Fruit fly (Drosophila melanogaster) whole organism, pupa: ENCODE results near the gene Nf-YC.

ENCODE experiments used
- CG10348 ChIP-seq: fragments of 200-800 bp; sonication (Bioruptor generic); IDR thresholded peaks from 2 replicates; pipeline ENCODE4 v1.3.6; 2022; ENCODE audit warnings: missing biosample characterization, missing genetic modification characterization
- CG9948 ChIP-seq: fragments of 200-800 bp; sonication (Bioruptor generic); optimal IDR thresholded peaks from 2 replicates; lab custom pipeline; 2018; ENCODE audit warnings: missing biosample characterization, mild to moderate bottlenecking, missing genetic modification characterization, moderate library complexity
- EcR ChIP-seq: fragments of 200-800 bp; sonication (Bioruptor generic); optimal IDR thresholded peaks from 3 replicates; lab custom pipeline; 2019; ENCODE audit warnings: missing biosample characterization, missing genetic modification characterization, mild to moderate bottlenecking, moderate library complexity, missing genetic modification reagents

DNA sequence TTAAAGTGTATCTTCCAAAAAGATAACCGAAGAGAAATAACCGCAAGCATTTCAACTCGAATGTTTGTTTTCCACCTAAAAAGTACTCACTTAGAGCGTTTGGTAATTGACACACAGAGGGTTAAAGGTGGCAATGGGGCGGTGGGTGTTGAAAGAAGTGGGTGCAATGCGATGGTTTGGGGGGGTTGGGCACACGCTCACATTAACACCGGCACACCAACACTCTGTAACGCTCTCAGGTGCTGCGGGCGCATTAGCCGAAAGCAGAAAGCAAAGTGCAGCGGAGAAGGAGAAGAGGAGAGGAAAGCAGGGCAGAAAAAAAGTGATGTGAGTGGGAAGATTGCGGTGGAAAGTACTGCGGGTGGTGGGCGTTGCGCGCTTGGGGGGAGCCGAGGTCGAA is 44.3 kb upstream of the Nf-YC start:
- no peak for TF ChIP-seq CG10348 (GFP tag; lab: Robert Waterston, UW)
- no peak for TF ChIP-seq CG9948 (tag; lab: Kevin White, UChicago)
- TF ChIP-seq EcR (GFP tag; lab: Kevin White, UChicago) = no peak
